Worm (Caenorhabditis elegans) whole organism, L4 larva: ENCODE data around the gene rnp-9.

Experiments used
- R02D3.7 ChIP-seq: fragments of 150-350 bp; sonication (generic microtip); optimal IDR thresholded peaks from 3 replicates; lab custom pipeline; 2014; ENCODE audit warnings: missing biosample characterization, missing genetic modification characterization
- ceh-28 ChIP-seq: fragments of 150-350 bp; optimal IDR thresholded peaks from 2 replicates; lab custom pipeline; 2014; ENCODE audit warnings: missing biosample characterization, missing genetic modification reagents, missing genetic modification characterization
- egl-43 ChIP-seq: fragments of 200-800 bp; sonication (Bioruptor generic); IDR thresholded peaks from 2 replicates; pipeline ENCODE4 v1.3.6; 2022; ENCODE audit warnings: missing genetic modification reagents, missing genetic modification characterization, missing compliant biosample characterization
- nhr-102 ChIP-seq: sonication (generic microtip); optimal IDR thresholded peaks from 2 replicates; lab custom pipeline; 2016; ENCODE audit warnings: mild to moderate bottlenecking, missing genetic modification characterization, moderate library complexity, missing compliant biosample characterization
- nhr-111 ChIP-seq: fragments of 200-800 bp; sonication (Bioruptor generic); optimal IDR thresholded peaks from 2 replicates; lab custom pipeline; 2018; ENCODE audit warnings: mild to moderate bottlenecking, missing genetic modification characterization, missing compliant biosample characterization
- set-16 ChIP-seq: fragments of 200-800 bp; sonication (Bioruptor generic); IDR thresholded peaks from 2 replicates; pipeline ENCODE4 v1.3.6; 2022; ENCODE audit warnings: missing genetic modification reagents, missing genetic modification characterization, missing compliant biosample characterization
- tag-97 ChIP-seq: fragments of 200-800 bp; sonication (Bioruptor generic); IDR thresholded peaks from 2 replicates; pipeline ENCODE4 v1.3.6; 2022; ENCODE audit warnings: missing genetic modification characterization, missing compliant biosample characterization

Gene rnp-9

ce11 chrX:10219184-10219705 is 52.1 kb downstream of the rnp-9 start:
- TF ChIP-seq ceh-28: no peak
- no peak for TF ChIP-seq nhr-102
- no peak for TF ChIP-seq R02D3.7 (tag; lab: Kevin White, UChicago)
- peak; percentile 22; the same call in 1 of the 2 replicates for TF ChIP-seq egl-43 (GFP tag; lab: Robert Waterston, UW)
- no peak for TF ChIP-seq nhr-111 (GFP tag; lab: Kevin White, UChicago)
- peak; percentile 41 for TF ChIP-seq set-16 (GFP tag; lab: Robert Waterston, UW)
- TF ChIP-seq tag-97 (GFP tag; lab: Robert Waterston, UW): peak; percentile 70; the same call in 1 of the 2 replicates
